Worm (Caenorhabditis elegans) whole organism, L3 larva: ENCODE results near the gene gen-1.

Experiments used
- ceh-82 ChIP-seq: fragments of 150-350 bp; optimal IDR thresholded peaks from 2 replicates; lab custom pipeline; 2014; ENCODE audit warnings: missing biosample characterization, missing genetic modification characterization
- daf-12 ChIP-seq: fragments of 150-350 bp; optimal IDR thresholded peaks from 2 replicates; lab custom pipeline; 2014; ENCODE audit warnings: missing biosample characterization, missing genetic modification reagents, missing genetic modification characterization
- egl-5 ChIP-seq: fragments of 150-350 bp; optimal IDR thresholded peaks from 2 replicates; lab custom pipeline; 2017; ENCODE audit warnings: missing biosample characterization, missing genetic modification reagents, missing genetic modification characterization, inconsistent platforms
- elt-2 ChIP-seq: sonication (generic microtip); optimal IDR thresholded peaks from 2 replicates; lab custom pipeline; 2016; ENCODE audit warnings: missing genetic modification reagents, mild to moderate bottlenecking, missing genetic modification characterization, missing compliant biosample characterization
- fos-1 ChIP-seq: fragments of 150-350 bp; optimal IDR thresholded peaks from 2 replicates; lab custom pipeline; 2014; ENCODE audit warnings: missing biosample characterization, missing genetic modification characterization
- lsy-12 ChIP-seq: sonication (generic microtip); optimal IDR thresholded peaks from 2 replicates; lab custom pipeline; 2016; ENCODE audit warnings: mild to moderate bottlenecking, missing genetic modification characterization, missing compliant biosample characterization
- mml-1 ChIP-seq: fragments of 150-350 bp; sonication (generic microtip); optimal IDR thresholded peaks from 3 replicates; lab custom pipeline; 2014; ENCODE audit warnings: missing biosample characterization, missing genetic modification characterization
- nhr-28 ChIP-seq: fragments of 150-350 bp; optimal IDR thresholded peaks from 2 replicates; lab custom pipeline; 2014; ENCODE audit warnings: missing biosample characterization, missing genetic modification characterization
- nhr-67 ChIP-seq: fragments of 150-350 bp; optimal IDR thresholded peaks from 2 replicates; lab custom pipeline; 2014; ENCODE audit warnings: missing biosample characterization, missing genetic modification characterization
- pha-4 ChIP-seq: fragments of 150-350 bp; optimal IDR thresholded peaks from 2 replicates; lab custom pipeline; 2014; ENCODE audit warnings: missing biosample characterization, missing genetic modification reagents, missing genetic modification characterization
- skn-1 ChIP-seq: fragments of 150-350 bp; optimal IDR thresholded peaks from 2 replicates; lab custom pipeline; 2014; ENCODE audit warnings: missing biosample characterization, missing genetic modification characterization
- snpc-4 ChIP-seq: fragments of 150-350 bp; optimal IDR thresholded peaks from 2 replicates; lab custom pipeline; 2014; ENCODE audit warnings: missing biosample characterization, missing genetic modification characterization
- tbx-2 ChIP-seq: sonication (generic microtip); optimal IDR thresholded peaks from 2 replicates; lab custom pipeline; 2016; ENCODE audit warnings: mild to moderate bottlenecking, missing genetic modification characterization, missing compliant biosample characterization
- ztf-11 ChIP-seq: fragments of 150-350 bp; optimal IDR thresholded peaks from 2 replicates; lab custom pipeline; 2014; ENCODE audit warnings: missing biosample characterization, missing genetic modification characterization

- no peak for TF ChIP-seq daf-12
- TF ChIP-seq elt-2 (tag; lab: Kevin White, UChicago): no peak
- TF ChIP-seq tbx-2: no peak
- TF ChIP-seq snpc-4: no peak
- TF ChIP-seq ztf-11 (tag; lab: Kevin White, UChicago): no peak
- no peak for TF ChIP-seq mml-1 (tag; lab: Kevin White, UChicago)
- no peak for TF ChIP-seq skn-1 (tag; lab: Kevin White, UChicago)
- no peak for TF ChIP-seq fos-1 (tag; lab: Kevin White, UChicago)
- no peak for TF ChIP-seq nhr-28
- no peak for TF ChIP-seq lsy-12 (tag; lab: Kevin White, UChicago)
- TF ChIP-seq ceh-82 (tag; lab: Kevin White, UChicago): no peak
- TF ChIP-seq pha-4: no peak
- TF ChIP-seq egl-5 (tag; lab: Kevin White, UChicago): no peak
- TF ChIP-seq nhr-67 (tag; lab: Kevin White, UChicago): no peak
Measured at ce11 chrIII:6297599-6297998, 49.6 kb upstream of the gen-1 start.
